Fruit fly (Drosophila melanogaster): ENCODE measurements around the gene Met75Ca.

The Met75Ca gene

DNA sequence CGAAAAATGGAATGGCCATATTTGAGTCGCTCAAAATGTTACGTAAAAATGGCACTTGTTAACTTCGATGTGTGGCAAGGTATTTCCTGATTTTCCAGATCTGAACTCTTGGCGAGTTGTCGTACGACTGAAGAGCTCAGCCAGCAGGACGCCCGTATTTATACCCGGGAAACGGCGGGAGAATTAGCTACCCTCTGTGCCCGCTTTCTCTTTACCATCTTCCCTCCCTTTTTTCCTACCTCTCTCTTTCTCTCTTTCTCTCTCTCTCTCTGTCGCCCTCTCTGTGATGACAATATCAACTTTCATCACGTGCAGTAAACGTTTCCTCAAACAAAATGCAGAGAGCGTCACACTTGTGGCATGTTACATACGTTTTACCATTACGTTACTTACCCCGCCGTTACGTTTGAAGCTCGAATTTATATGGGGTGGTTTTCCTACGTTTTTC, 32.4 kb downstream of the Met75Ca start, which contains the start of gene skl:
Gene skl (minus strand): TSS at position 134 of the 448 bp plus-strand sequence.
- no peak for TF ChIP-seq Hnf4 (GFP tag; optimal IDR thresholded peaks at IDR 0.05)
- TF ChIP-seq dl (GFP tag; optimal IDR thresholded peaks at IDR 0.05; ENCODE audit: insufficient read depth in 1 of 2, partially characterized antibody in 2 of 2), result no peak
- no peak for TF ChIP-seq CG9705 (GFP tag; optimal IDR thresholded peaks at IDR 0.05)
- TF ChIP-seq woc (GFP tag; optimal IDR thresholded peaks at IDR 0.05), result no peak
- TF ChIP-seq dsf (GFP tag; optimal IDR thresholded peaks at IDR 0.05; ENCODE audit: borderline replicate concordance), result no peak
- no peak for TF ChIP-seq HLH106 (tag; optimal IDR thresholded peaks at IDR 0.05)

DNA sequence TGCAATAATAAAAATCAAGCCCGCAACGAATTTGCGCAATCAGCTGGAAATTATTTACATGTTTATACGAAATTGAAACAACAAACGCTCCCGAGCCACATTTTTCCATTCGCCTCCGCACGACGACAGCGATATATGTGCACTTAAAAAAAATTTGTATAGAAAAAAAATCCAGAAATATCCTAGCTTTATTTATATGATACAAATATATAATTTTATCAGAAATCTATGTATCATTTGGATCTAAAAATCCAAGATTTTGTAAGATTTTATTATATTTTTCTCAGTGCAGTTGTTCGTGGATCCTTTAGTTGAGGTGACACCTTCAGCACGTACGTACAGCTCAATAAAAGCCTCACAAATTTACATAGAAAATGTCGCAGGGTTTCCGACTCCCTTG, 41.6 kb downstream of the Met75Ca start:
- TF ChIP-seq foxo (GFP tag; optimal IDR thresholded peaks at IDR 0.05), result peak in 1 of 2 experiments; percentile 1
- no peak for TF ChIP-seq Myc (optimal IDR thresholded peaks at IDR 0.05)

DNA sequence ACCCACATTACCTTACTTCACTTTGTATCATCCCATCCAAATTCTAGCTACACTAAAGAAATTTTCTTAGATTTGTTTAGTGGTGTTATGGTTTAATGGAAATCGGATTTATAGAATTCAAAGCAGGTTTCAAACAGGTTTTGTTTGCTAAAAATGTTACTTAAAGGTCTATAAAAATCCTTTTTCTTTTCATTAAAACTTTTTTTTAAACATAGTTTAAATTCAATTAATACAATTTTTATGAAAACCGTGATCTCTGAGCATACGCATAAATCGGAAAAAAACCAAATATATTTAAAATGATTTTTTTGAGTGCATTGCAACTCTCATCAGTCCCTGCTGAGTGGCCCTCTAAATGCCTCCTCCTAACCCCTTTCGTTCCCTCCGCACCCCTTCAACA, 46.9 kb downstream of the Met75Ca start:
- TF ChIP-seq Sp1 (GFP tag; optimal IDR thresholded peaks at IDR 0.05) (no peak), lola (GFP tag; optimal IDR thresholded peaks at IDR 0.05) (no peak), CrebA (GFP tag; optimal IDR thresholded peaks at IDR 0.05; ENCODE audit: borderline replicate concordance) (no peak), Hr83 (GFP tag; optimal IDR thresholded peaks at IDR 0.05; ENCODE audit: poor library complexity, severe bottlenecking) (no peak), N (GFP tag; optimal IDR thresholded peaks at IDR 0.05) (no peak), Mio (GFP tag; optimal IDR thresholded peaks at IDR 0.05) (no peak)

DNA sequence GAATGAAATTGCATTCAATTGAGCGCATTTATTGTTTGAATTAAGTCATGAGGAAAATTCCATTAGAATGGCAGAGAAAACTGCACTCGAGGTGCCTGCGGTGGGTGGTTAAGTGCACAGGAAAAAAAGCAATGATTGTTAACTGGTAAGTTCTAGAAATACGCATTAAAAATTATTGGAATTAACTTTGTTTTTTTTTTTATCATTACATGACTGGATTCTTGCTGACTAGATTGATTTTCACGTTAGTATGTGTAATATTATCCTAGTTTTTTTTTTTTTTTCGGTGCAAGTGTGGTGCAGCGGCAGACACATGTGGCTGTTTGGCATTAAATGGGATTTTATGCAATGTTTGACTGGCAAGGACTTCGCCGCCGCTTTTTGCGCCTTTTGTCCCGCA, 49.2 kb downstream of the Met75Ca start:
- TF ChIP-seq h (GFP tag; optimal IDR thresholded peaks at IDR 0.05) (peak; percentile 10), CG32264 (GFP tag; optimal IDR thresholded peaks at IDR 0.05) (no peak), ey (GFP tag; optimal IDR thresholded peaks at IDR 0.05) (peak; percentile 25), HLH106 (tag; optimal IDR thresholded peaks at IDR 0.05) (peak; percentile 6)
